Fruit fly (Drosophila melanogaster) whole organism, embryonic: Measurements from ENCODE around the gene CG14357.

Experiments used
- ATbp ChIP-seq: fragments of 200-800 bp; sonication (Bioruptor generic); optimal IDR thresholded peaks from 2 replicates; lab custom pipeline; 2017; ENCODE audit warnings: missing biosample characterization, mild to moderate bottlenecking, missing genetic modification characterization, missing genetic modification reagents
- Ada2b ChIP-seq: fragments of 200-800 bp; sonication (Bioruptor generic); IDR thresholded peaks from 2 replicates; pipeline ENCODE4 v1.3.6; 2022; ENCODE audit warnings: missing biosample characterization, missing genetic modification characterization
- Aef1 ChIP-seq: fragments of 200-800 bp; sonication (Bioruptor generic); IDR thresholded peaks from 3 replicates; pipeline ENCODE4 v1.3.6; 2022; ENCODE audit warnings: missing biosample characterization, missing genetic modification characterization
- CG10267 ChIP-seq: fragments of 200-800 bp; sonication (Bioruptor generic); optimal IDR thresholded peaks from 2 replicates; lab custom pipeline; 2018; ENCODE audit warnings: missing biosample characterization, mild to moderate bottlenecking, missing genetic modification characterization, moderate library complexity
- CG10321 ChIP-seq: fragments of 200-800 bp; sonication (Bioruptor generic); IDR thresholded peaks from 2 replicates; pipeline ENCODE4 v1.3.6; 2022; ENCODE audit warnings: missing biosample characterization, missing genetic modification characterization
- CG10979 ChIP-seq: fragments of 200-800 bp; sonication (Bioruptor generic); optimal IDR thresholded peaks from 2 replicates; lab custom pipeline; 2018; ENCODE audit warnings: missing biosample characterization, mild to moderate bottlenecking, missing genetic modification characterization, moderate library complexity
- CG13296 ChIP-seq: fragments of 200-800 bp; sonication (Bioruptor generic); optimal IDR thresholded peaks from 3 replicates; lab custom pipeline; 2018; ENCODE audit warnings: missing biosample characterization, mild to moderate bottlenecking, missing genetic modification characterization
- CG16813 ChIP-seq: fragments of 200-800 bp; sonication (Bioruptor generic); IDR thresholded peaks from 3 replicates; pipeline ENCODE4 v1.3.6; 2022; ENCODE audit warnings: missing biosample characterization, missing genetic modification characterization; ENCODE audit not compliant: partially characterized antibody
- CG30020 ChIP-seq: fragments of 200-800 bp; optimal IDR thresholded peaks from 2 replicates; lab custom pipeline; 2019; ENCODE audit warnings: missing biosample characterization, mild to moderate bottlenecking, missing genetic modification characterization, moderate library complexity
- CG30403 ChIP-seq: fragments of 200-800 bp; sonication (Bioruptor generic); optimal IDR thresholded peaks from 3 replicates; lab custom pipeline; 2016; ENCODE audit warnings: missing biosample characterization, missing genetic modification characterization
- CG31441 ChIP-seq: fragments of 200-800 bp; sonication (Bioruptor generic); IDR thresholded peaks from 2 replicates; pipeline ENCODE4 v1.3.6; 2022; ENCODE audit warnings: missing biosample characterization, missing genetic modification characterization
- CG4328 ChIP-seq: fragments of 200-800 bp; sonication (Bioruptor generic); optimal IDR thresholded peaks from 3 replicates; lab custom pipeline; 2017; ENCODE audit warnings: missing biosample characterization, missing genetic modification reagents, missing genetic modification characterization
- CG4424 ChIP-seq: fragments of 200-800 bp; sonication (Bioruptor generic); optimal IDR thresholded peaks from 3 replicates; lab custom pipeline; 2016; ENCODE audit warnings: missing biosample characterization, missing genetic modification characterization
- CG4820 ChIP-seq: fragments of 200-800 bp; sonication (Bioruptor generic); optimal IDR thresholded peaks from 3 replicates; lab custom pipeline; 2016; ENCODE audit warnings: missing biosample characterization, missing genetic modification characterization
- CG7745 ChIP-seq: fragments of 200-800 bp; sonication (Bioruptor generic); optimal IDR thresholded peaks from 2 replicates; lab custom pipeline; 2018; ENCODE audit warnings: missing biosample characterization, mild to moderate bottlenecking, missing genetic modification characterization, moderate library complexity
- D19A ChIP-seq: fragments of 200-800 bp; optimal IDR thresholded peaks from 3 replicates; lab custom pipeline; 2019; ENCODE audit warnings: missing biosample characterization, mild to moderate bottlenecking, missing genetic modification characterization, moderate library complexity
- Dad ChIP-seq: fragments of 200-800 bp; sonication (Bioruptor generic); optimal IDR thresholded peaks from 3 replicates; lab custom pipeline; 2016; ENCODE audit warnings: missing biosample characterization, missing genetic modification characterization
- Dfd ChIP-seq, 2 experiments: fragments of >200 bp; optimal IDR thresholded peaks; 2 replicates each; lab custom pipeline; 2017; ENCODE audit warnings: missing biosample characterization in 2 of 2, missing genetic modification characterization in 2 of 2
- Doc2 ChIP-seq: fragments of 200-800 bp; sonication (Bioruptor generic); IDR thresholded peaks from 2 replicates; pipeline ENCODE4 v1.3.6; 2022; ENCODE audit warnings: missing biosample characterization, missing genetic modification characterization
- E2f2 ChIP-seq: fragments of 200-800 bp; sonication (Bioruptor generic); IDR thresholded peaks from 2 replicates; pipeline ENCODE4 v1.3.6; 2022; ENCODE audit warnings: missing biosample characterization, missing genetic modification characterization
- Fer3 ChIP-seq: fragments of 200-800 bp; sonication (Bioruptor generic); optimal IDR thresholded peaks from 2 replicates; lab custom pipeline; 2018; ENCODE audit warnings: missing biosample characterization, mild to moderate bottlenecking, missing genetic modification characterization, moderate library complexity
- HLH3B ChIP-seq: fragments of 200-800 bp; sonication (Bioruptor generic); IDR thresholded peaks from 2 replicates; pipeline ENCODE4 v1.3.6; 2022; ENCODE audit warnings: missing biosample characterization, missing genetic modification characterization
- HmgZ ChIP-seq: fragments of 200-800 bp; sonication (Bioruptor generic); optimal IDR thresholded peaks from 2 replicates; lab custom pipeline; 2018; ENCODE audit warnings: missing biosample characterization, mild to moderate bottlenecking, missing genetic modification characterization
- Hmr ChIP-seq: fragments of 200-800 bp; sonication (Bioruptor generic); optimal IDR thresholded peaks from 3 replicates; lab custom pipeline; 2017; ENCODE audit warnings: mild to moderate bottlenecking, missing biosample characterization, missing genetic modification reagents, missing genetic modification characterization
- Jarid2 ChIP-seq: fragments of 200-800 bp; sonication (Bioruptor generic); optimal IDR thresholded peaks from 3 replicates; lab custom pipeline; 2017; ENCODE audit warnings: mild to moderate bottlenecking, missing biosample characterization, missing genetic modification reagents, missing genetic modification characterization
- Lpt ChIP-seq: fragments of >200 bp; optimal IDR thresholded peaks from 2 replicates; lab custom pipeline; 2018; ENCODE audit warnings: missing biosample characterization, missing genetic modification characterization
- Mes4 ChIP-seq: fragments of 200-800 bp; sonication (Bioruptor generic); optimal IDR thresholded peaks from 2 replicates; lab custom pipeline; 2016; ENCODE audit warnings: missing biosample characterization, missing genetic modification characterization
- Mrtf ChIP-seq: fragments of 200-800 bp; sonication (Bioruptor generic); IDR thresholded peaks from 3 replicates; pipeline ENCODE4 v1.3.6; 2022; ENCODE audit warnings: missing biosample characterization, missing genetic modification characterization
- Rfx ChIP-seq: fragments of 200-800 bp; sonication (Bioruptor generic); IDR thresholded peaks from 2 replicates; pipeline ENCODE4 v1.3.6; 2022; ENCODE audit warnings: missing biosample characterization, missing genetic modification characterization
- Rx ChIP-seq: fragments of 200-800 bp; sonication (Bioruptor generic); IDR thresholded peaks from 2 replicates; pipeline ENCODE4 v1.3.6; 2022; ENCODE audit warnings: missing biosample characterization, missing genetic modification characterization
- Sox102F ChIP-seq: fragments of 200-800 bp; sonication (Bioruptor generic); optimal IDR thresholded peaks from 2 replicates; lab custom pipeline; 2018; ENCODE audit warnings: missing biosample characterization, mild to moderate bottlenecking, missing genetic modification characterization, moderate library complexity
- az2 ChIP-seq: fragments of 200-800 bp; sonication (Bioruptor generic); optimal IDR thresholded peaks from 3 replicates; lab custom pipeline; 2016; ENCODE audit warnings: missing biosample characterization, missing genetic modification characterization
- bsh ChIP-seq, 2 experiments: fragments of 200-800 bp; sonication (Bioruptor generic); optimal IDR thresholded peaks; 2 replicates each; lab custom pipeline; 2017 to 2018; ENCODE audit warnings: mild to moderate bottlenecking in 2 of 2, missing biosample characterization in 2 of 2, missing genetic modification characterization in 2 of 2, moderate library complexity in 1 of 2
- eve ChIP-seq, 2 experiments: fragments of >200 bp; optimal IDR thresholded peaks; 2 replicates each; lab custom pipeline; 2017; ENCODE audit warnings: missing biosample characterization in 2 of 2, missing genetic modification characterization in 2 of 2
- ftz-f1 ChIP-seq: fragments of 200-800 bp; sonication (Bioruptor generic); optimal IDR thresholded peaks from 2 replicates; lab custom pipeline; 2016; ENCODE audit warnings: missing biosample characterization, missing genetic modification characterization
- ind ChIP-seq: fragments of 200-800 bp; sonication (Bioruptor generic); optimal IDR thresholded peaks from 3 replicates; lab custom pipeline; 2016; ENCODE audit warnings: missing biosample characterization, missing genetic modification characterization
- nau ChIP-seq: fragments of 200-800 bp; sonication (Bioruptor generic); optimal IDR thresholded peaks from 3 replicates; lab custom pipeline; 2017; ENCODE audit warnings: missing biosample characterization, mild to moderate bottlenecking, missing genetic modification characterization, missing genetic modification reagents
- nom ChIP-seq: fragments of 200-800 bp; sonication (Bioruptor generic); optimal IDR thresholded peaks from 2 replicates; lab custom pipeline; 2017; ENCODE audit warnings: missing biosample characterization, missing genetic modification characterization, mild to moderate bottlenecking, moderate library complexity, missing genetic modification reagents
- pan ChIP-seq, 4 experiments: fragments of >200 bp in 3 of 4; fragments of 200-800 bp in 1 of 4; sonication (Bioruptor generic) in 1 of 4; optimal IDR thresholded peaks in 3 of 4; IDR thresholded peaks in 1 of 4; 2 replicates each; pipeline versions ENCODE4 v1.3.6 to Lab custom; 2017 to 2022; ENCODE audit warnings: missing biosample characterization in 2 of 4, missing genetic modification characterization in 2 of 4, mixed read lengths in 1 of 4
- prd ChIP-seq, 3 experiments: fragments of >200 bp in 2 of 3; fragments of 200-800 bp in 1 of 3; sonication (Bioruptor generic) in 1 of 3; optimal IDR thresholded peaks in 2 of 3; IDR thresholded peaks in 1 of 3; 2 replicates in 2 of 3; 3 replicates in 1 of 3; pipeline versions ENCODE4 v1.3.6 to Lab custom; 2017 to 2022; ENCODE audit warnings: missing biosample characterization in 1 of 3, missing genetic modification characterization in 1 of 3
- ranshi ChIP-seq: fragments of 200-800 bp; sonication (Bioruptor generic); IDR thresholded peaks from 2 replicates; pipeline ENCODE4 v1.3.6; 2022; ENCODE audit warnings: missing biosample characterization, missing genetic modification characterization
- rib ChIP-seq: fragments of 200-800 bp; sonication (Bioruptor generic); IDR thresholded peaks from 2 replicates; pipeline ENCODE4 v1.3.6; 2022; ENCODE audit warnings: missing biosample characterization, missing genetic modification characterization
- row ChIP-seq: fragments of 200-800 bp; sonication (Bioruptor generic); IDR thresholded peaks from 3 replicates; pipeline ENCODE4 v1.3.6; 2022; ENCODE audit warnings: missing biosample characterization, missing genetic modification characterization
- stc ChIP-seq: fragments of 200-800 bp; sonication (Bioruptor generic); IDR thresholded peaks from 2 replicates; pipeline ENCODE4 v1.3.6; 2022; ENCODE audit warnings: missing biosample characterization, missing genetic modification characterization
- ttk ChIP-seq: fragments of 200-800 bp; sonication (Bioruptor generic); IDR thresholded peaks from 2 replicates; pipeline ENCODE4 v2.1.2; 2022; ENCODE audit warnings: missing biosample characterization, missing genetic modification characterization
- tx ChIP-seq: fragments of 200-800 bp; sonication (Bioruptor generic); optimal IDR thresholded peaks from 2 replicates; lab custom pipeline; 2016; ENCODE audit warnings: missing biosample characterization, missing genetic modification characterization
- unpg ChIP-seq: fragments of 200-800 bp; sonication (Bioruptor generic); optimal IDR thresholded peaks from 3 replicates; lab custom pipeline; 2018; ENCODE audit warnings: missing biosample characterization, mild to moderate bottlenecking, missing genetic modification characterization, moderate library complexity

CG14357 gene

dm6 chr3R:14081526-14081925 is 30.4 kb downstream of the CG14357 start:
- TF ChIP-seq Dfd (GFP tag; optimal IDR thresholded peaks at IDR 0.05; lab: Kevin White, UChicago) (peak in 1 of 2 experiments; percentile 59), Lpt (GFP tag; lab: Kevin White, UChicago) (no peak)

dm6 chr3R:14077026-14077425 is 34.9 kb downstream of the CG14357 start:
- TF ChIP-seq bsh (GFP tag; optimal IDR thresholded peaks at IDR 0.05; lab: Kevin White, UChicago) (peak in 1 of 2 experiments; percentile 31), CG10267 (tag; lab: Kevin White, UChicago) (peak; percentile 4), CG4424 (GFP tag; lab: Kevin White, UChicago) (peak; percentile 59), Doc2 (GFP tag; lab: Robert Waterston, UW) (no peak), D19A (tag; lab: Kevin White, UChicago) (peak; percentile 28), HmgZ (tag; lab: Kevin White, UChicago) (no peak), Mrtf (peak; percentile 38; the same call in 1 of the 3 replicates), nom (GFP tag; lab: Kevin White, UChicago) (peak; percentile 32), Rx (GFP tag; lab: Robert Waterston, UW) (0 out of 2 replicates have a peak, but pooled peaks have one; percentile 12), Rfx (peak; percentile 69), ttk (GFP tag; lab: Robert Waterston, UW) (0 out of 2 replicates have a peak, but pooled peaks have one; percentile 45), Hmr (GFP tag; lab: Kevin White, UChicago) (no peak), HLH3B (GFP tag; lab: Robert Waterston, UW) (peak; percentile 68), CG10979 (peak; percentile 53), Aef1 (peak; percentile 47; the same call in 2 of the 3 replicates), CG4820 (GFP tag; lab: Kevin White, UChicago) (peak; percentile 38), Dad (peak; percentile 17), tx (no peak), nau (GFP tag; lab: Kevin White, UChicago) (peak; percentile 26), Jarid2 (peak; percentile 17), unpg (GFP tag; lab: Kevin White, UChicago) (peak; percentile 26), E2f2 (GFP tag; lab: Robert Waterston, UW) (no peak), prd (optimal IDR thresholded peaks at IDR 0.05; lab: Kevin White, UChicago) (no peak), prd (GFP tag; IDR thresholded peaks at IDR 0.05; lab: Robert Waterston, UW) (peak; percentile 78), az2 (GFP tag; lab: Kevin White, UChicago) (peak; percentile 11), CG30020 (tag; lab: Kevin White, UChicago) (no peak), row (peak; percentile 59), ftz-f1 (GFP tag; lab: Kevin White, UChicago) (no peak), CG4328 (GFP tag; lab: Kevin White, UChicago) (peak; percentile 6), CG10321 (GFP tag; lab: Robert Waterston, UW) (0 out of 2 replicates have a peak, but pooled peaks have one; percentile 41), rib (no peak), eve (GFP tag; optimal IDR thresholded peaks at IDR 0.05; lab: Kevin White, UChicago) (peak in 1 of 2 experiments; percentile 30), pan (optimal IDR thresholded peaks at IDR 0.05; lab: Kevin White, UChicago) (no peak), pan (GFP tag; optimal IDR thresholded peaks at IDR 0.05 in 1 of 2, IDR thresholded peaks at IDR 0.05 in 1 of 2) (peak in 1 of 2 experiments; percentile 73), stc (GFP tag; lab: Robert Waterston, UW) (peak; percentile 47; the same call in 1 of the 2 replicates), CG31441 (GFP tag; lab: Robert Waterston, UW) (0 out of 2 replicates have a peak, but pooled peaks have one; percentile 20), CG30403 (GFP tag; lab: Kevin White, UChicago) (peak; percentile 38), ind (GFP tag; lab: Kevin White, UChicago) (peak; percentile 46), Fer3 (peak; percentile 52), CG13296 (peak; percentile 21), Mes4 (GFP tag; lab: Kevin White, UChicago) (no peak), ranshi (GFP tag; lab: Robert Waterston, UW) (0 out of 2 replicates have a peak, but pooled peaks have one; percentile 56), CG16813 (GFP tag; lab: Robert Waterston, UW) (no peak), Ada2b (GFP tag; lab: Robert Waterston, UW) (peak; percentile 56; the same call in 1 of the 2 replicates), Sox102F (GFP tag; lab: Kevin White, UChicago) (peak; percentile 37), CG7745 (tag; lab: Kevin White, UChicago) (no peak), ATbp (GFP tag; lab: Kevin White, UChicago) (peak; percentile 31)
